Comparison of ENCODE assay signal across 3 worm cellular contexts in genomic region chrIII:2546298-2546697, ce11.
A peak's percentile ranks its signal among the peaks of the same experiment; 100 is the strongest.
TF ChIP-seq lines count a peak whose summit lies in the region.

No protein-coding gene starts in this region.

TF ChIP-seq in whole organism, L3 larva, 47 proteins besides CTCF, POLR2A, EP300 and RAD21:
- TF ChIP-seq nfya-1 (tag; optimal IDR thresholded peaks at IDR 0.05; lab: Kevin White, UChicago; ENCODE audit: insufficient read depth) (peak; percentile 77), sea-2 (GFP tag; optimal IDR thresholded peaks at IDR 0.05; lab: Kevin White, UChicago) (no peak), mml-1 (tag; optimal IDR thresholded peaks at IDR 0.05; lab: Kevin White, UChicago) (no peak), pha-4 (tag; optimal IDR thresholded peaks at IDR 0.05; lab: Kevin White, UChicago) (no peak)

TF ChIP-seq in whole organism, late embryonic, 69 proteins besides CTCF, POLR2A, EP300 and RAD21:
- TF ChIP-seq tbx-2 (tag; optimal IDR thresholded peaks at IDR 0.05; lab: Kevin White, UChicago) (no peak), nfya-1 (tag; optimal IDR thresholded peaks at IDR 0.05; lab: Kevin White, UChicago) (peak; percentile 72), gmeb-2 (tag; optimal IDR thresholded peaks at IDR 0.05; lab: Kevin White, UChicago) (no peak)

TF ChIP-seq in whole organism, young adult, 124 proteins besides CTCF, POLR2A, EP300 and RAD21:
- no peak for TF ChIP-seq zfh-2 (GFP tag; conservative IDR thresholded peaks at IDR 0.05; lab: Robert Waterston, UW)
- no peak for TF ChIP-seq athp-1 (tag; optimal IDR thresholded peaks at IDR 0.05; lab: Kevin White, UChicago)
- peak; percentile 63; the same call in 1 of the 2 replicates for TF ChIP-seq hsf-1 (GFP tag; IDR thresholded peaks at IDR 0.05; lab: Robert Waterston, UW)
- TF ChIP-seq nfyb-1 (GFP tag; IDR thresholded peaks at IDR 0.05; lab: Robert Waterston, UW): peak; percentile 94
- TF ChIP-seq him-1 (tag; optimal IDR thresholded peaks at IDR 0.05; lab: Kevin White, UChicago): peak; percentile 39
- TF ChIP-seq xnd-1 (tag; optimal IDR thresholded peaks at IDR 0.05; lab: Kevin White, UChicago): no peak
